Worm (Caenorhabditis elegans) whole organism, L4 larva: ENCODE measurements around the gene T02C1.1.

Source experiments
- D1046.2 ChIP-seq: fragments of 200-800 bp; sonication (Bioruptor generic); IDR thresholded peaks from 2 replicates; pipeline ENCODE4 v1.3.6; 2022; ENCODE audit warnings: missing genetic modification characterization, missing compliant biosample characterization
- F26F4.8 ChIP-seq: fragments of 200-800 bp; sonication (Bioruptor generic); conservative IDR thresholded peaks from 2 replicates; pipeline ENCODE4 v1.3.6; 2022; ENCODE audit warnings: missing genetic modification characterization, missing compliant biosample characterization
- Y48G9A.11 ChIP-seq: fragments of 200-800 bp; sonication (Bioruptor generic); IDR thresholded peaks from 2 replicates; pipeline ENCODE4 v1.3.6; 2022; ENCODE audit warnings: missing genetic modification reagents, missing genetic modification characterization, missing compliant biosample characterization
- Y5F2A.4 ChIP-seq: fragments of 200-800 bp; sonication (Bioruptor generic); optimal IDR thresholded peaks from 2 replicates; lab custom pipeline; 2018; ENCODE audit warnings: mild to moderate bottlenecking, missing genetic modification characterization, missing compliant biosample characterization
- Y75B8A.6 ChIP-seq: fragments of 200-800 bp; sonication (Bioruptor generic); IDR thresholded peaks from 2 replicates; pipeline ENCODE4 v1.3.6; 2022; ENCODE audit warnings: missing genetic modification reagents, missing genetic modification characterization, missing compliant biosample characterization
- ZK337.2 ChIP-seq: fragments of 200-800 bp; sonication (Bioruptor generic); IDR thresholded peaks from 2 replicates; pipeline ENCODE4 v1.3.6; 2022; ENCODE audit warnings: missing genetic modification reagents, missing genetic modification characterization, missing compliant biosample characterization
- aha-1 ChIP-seq: fragments of 150-350 bp; peaks from one replicate; lab custom pipeline; 2014; ENCODE audit warnings: missing biosample characterization, missing genetic modification characterization
- aly-2 ChIP-seq: sonication (generic microtip); optimal IDR thresholded peaks from 2 replicates; lab custom pipeline; 2018; ENCODE audit warnings: missing biosample characterization, missing genetic modification characterization
- ama-1 ChIP-seq: fragments of 150-350 bp; optimal IDR thresholded peaks from 2 replicates; lab custom pipeline; 2014; ENCODE audit warnings: inconsistent platforms, mixed read lengths
- attf-4 ChIP-seq: sonication (generic microtip); optimal IDR thresholded peaks from 3 replicates; lab custom pipeline; 2017; ENCODE audit warnings: missing biosample characterization, missing genetic modification characterization
- ceh-62 ChIP-seq: sonication (generic microtip); optimal IDR thresholded peaks from 2 replicates; lab custom pipeline; 2017; ENCODE audit warnings: missing biosample characterization, missing genetic modification characterization
- cey-2 ChIP-seq: sonication (generic microtip); optimal IDR thresholded peaks from 3 replicates; lab custom pipeline; 2017; ENCODE audit warnings: missing genetic modification characterization, mild to moderate bottlenecking, missing compliant biosample characterization, antibody characterized with exemption, borderline replicate concordance; ENCODE audit not compliant: insufficient read depth
- daf-19 ChIP-seq: fragments of 200-800 bp; sonication (Bioruptor generic); conservative IDR thresholded peaks from 2 replicates; pipeline ENCODE4 v1.3.6; 2022; ENCODE audit warnings: missing genetic modification characterization, missing compliant biosample characterization
- dmd-6 ChIP-seq: fragments of 200-800 bp; sonication (Bioruptor generic); IDR thresholded peaks from 2 replicates; pipeline ENCODE4 v1.3.6; 2022; ENCODE audit warnings: missing genetic modification reagents, missing genetic modification characterization, missing compliant biosample characterization
- dpl-1 ChIP-seq: fragments of 150-350 bp; optimal IDR thresholded peaks from 2 replicates; lab custom pipeline; 2014; ENCODE audit warnings: missing biosample characterization, missing genetic modification reagents, missing genetic modification characterization
- dve-1 ChIP-seq: sonication (generic microtip); optimal IDR thresholded peaks from 2 replicates; lab custom pipeline; 2017; ENCODE audit warnings: antibody characterized with exemption, mild to moderate bottlenecking, missing genetic modification characterization, missing compliant biosample characterization; ENCODE audit not compliant: insufficient read depth
- fos-1 ChIP-seq: fragments of 150-350 bp; optimal IDR thresholded peaks from 2 replicates; lab custom pipeline; 2014; ENCODE audit warnings: missing biosample characterization, missing genetic modification characterization
- hlh-11 ChIP-seq: fragments of 200-800 bp; sonication (Bioruptor generic); optimal IDR thresholded peaks from 2 replicates; lab custom pipeline; 2018; ENCODE audit warnings: mild to moderate bottlenecking, missing genetic modification characterization, missing compliant biosample characterization
- hmg-1.1 ChIP-seq: fragments of 200-800 bp; sonication (Bioruptor generic); IDR thresholded peaks from 2 replicates; pipeline ENCODE4 v1.3.6; 2022; ENCODE audit warnings: missing genetic modification reagents, missing genetic modification characterization, missing compliant biosample characterization
- lin-13 ChIP-seq: fragments of 150-350 bp; optimal IDR thresholded peaks from 2 replicates; lab custom pipeline; 2014; ENCODE audit warnings: missing biosample characterization, missing genetic modification reagents, missing genetic modification characterization
- lin-15B ChIP-seq: fragments of 150-350 bp; sonication (generic microtip); optimal IDR thresholded peaks from 3 replicates; lab custom pipeline; 2014; ENCODE audit warnings: missing biosample characterization, missing genetic modification characterization
- lin-29 ChIP-seq: fragments of 200-800 bp; sonication (Bioruptor generic); IDR thresholded peaks from 2 replicates; pipeline ENCODE4 v1.3.6; 2022; ENCODE audit warnings: missing genetic modification reagents, missing genetic modification characterization, missing compliant biosample characterization
- lin-39 ChIP-seq: fragments of 150-350 bp; optimal IDR thresholded peaks from 2 replicates; lab custom pipeline; 2014; ENCODE audit warnings: missing biosample characterization, missing genetic modification reagents, missing genetic modification characterization
- lir-3 ChIP-seq: sonication (generic microtip); optimal IDR thresholded peaks from 2 replicates; lab custom pipeline; 2016; ENCODE audit warnings: mild to moderate bottlenecking, missing genetic modification characterization, missing compliant biosample characterization
- madf-9 ChIP-seq: fragments of 200-800 bp; sonication (Bioruptor generic); conservative IDR thresholded peaks from 2 replicates; pipeline ENCODE4 v1.3.6; 2022; ENCODE audit warnings: missing genetic modification reagents, missing genetic modification characterization, missing compliant biosample characterization
- mdt-29 ChIP-seq: fragments of 200-800 bp; sonication (Bioruptor generic); IDR thresholded peaks from 2 replicates; pipeline ENCODE4 v1.3.6; 2022; ENCODE audit warnings: missing genetic modification reagents, missing genetic modification characterization, missing compliant biosample characterization
- nhr-102 ChIP-seq: sonication (generic microtip); optimal IDR thresholded peaks from 2 replicates; lab custom pipeline; 2016; ENCODE audit warnings: mild to moderate bottlenecking, missing genetic modification characterization, moderate library complexity, missing compliant biosample characterization
- nhr-237 ChIP-seq: sonication (generic microtip); optimal IDR thresholded peaks from 2 replicates; lab custom pipeline; 2017; ENCODE audit warnings: missing biosample characterization, missing genetic modification characterization
- nhr-28 ChIP-seq: fragments of 150-350 bp; optimal IDR thresholded peaks from 2 replicates; lab custom pipeline; 2014; ENCODE audit warnings: missing biosample characterization, missing genetic modification characterization
- nhr-48 ChIP-seq: sonication (generic microtip); optimal IDR thresholded peaks from 2 replicates; lab custom pipeline; 2016; ENCODE audit warnings: mild to moderate bottlenecking, missing genetic modification characterization, missing compliant biosample characterization
- nhr-77 ChIP-seq: fragments of 150-350 bp; optimal IDR thresholded peaks from 2 replicates; lab custom pipeline; 2014; ENCODE audit warnings: missing biosample characterization, missing genetic modification characterization
- pha-4 ChIP-seq, 2 experiments: fragments of 150-350 bp in 1 of 2; fragments of 200-800 bp in 1 of 2; sonication (Bioruptor generic) in 1 of 2; IDR thresholded peaks in 1 of 2; optimal IDR thresholded peaks in 1 of 2; 2 replicates each; pipeline versions ENCODE4 v1.3.6 to Lab custom; 2014 to 2022; ENCODE audit warnings: missing genetic modification characterization in 2 of 2, missing genetic modification reagents in 2 of 2, missing biosample characterization in 1 of 2, missing compliant biosample characterization in 1 of 2
- php-3 ChIP-seq: fragments of 200-800 bp; sonication (Bioruptor generic); IDR thresholded peaks from 2 replicates; pipeline ENCODE4 v1.3.6; 2022; ENCODE audit warnings: missing genetic modification reagents, missing genetic modification characterization, missing compliant biosample characterization
- pqm-1 ChIP-seq: sonication (generic microtip); optimal IDR thresholded peaks from 2 replicates; lab custom pipeline; 2017; ENCODE audit warnings: missing biosample characterization, missing genetic modification characterization
- snpc-1.2 ChIP-seq: fragments of 200-800 bp; sonication (Bioruptor generic); IDR thresholded peaks from 2 replicates; pipeline ENCODE4 v1.3.6; 2022; ENCODE audit warnings: missing genetic modification reagents, missing genetic modification characterization, missing compliant biosample characterization
- snpc-4 ChIP-seq: fragments of 150-350 bp; optimal IDR thresholded peaks from 2 replicates; lab custom pipeline; 2014; ENCODE audit warnings: missing biosample characterization, missing genetic modification characterization
- spr-1 ChIP-seq: sonication (generic microtip); optimal IDR thresholded peaks from 2 replicates; lab custom pipeline; 2016; ENCODE audit warnings: mild to moderate bottlenecking, missing genetic modification characterization, missing compliant biosample characterization
- tag-97 ChIP-seq: fragments of 200-800 bp; sonication (Bioruptor generic); IDR thresholded peaks from 2 replicates; pipeline ENCODE4 v1.3.6; 2022; ENCODE audit warnings: missing genetic modification characterization, missing compliant biosample characterization
- unc-62 ChIP-seq, 3 experiments: fragments of 150-350 bp in 1 of 3; sonication (generic microtip); optimal IDR thresholded peaks in 2 of 3; peaks in 1 of 3; 1 replicate in 1 of 3; 2 replicates in 2 of 3; lab custom pipeline; 2014 to 2017; ENCODE audit warnings: missing biosample characterization in 3 of 3, missing genetic modification characterization in 3 of 3, missing genetic modification reagents in 3 of 3, missing genotype in 1 of 3
- ztf-7 ChIP-seq: fragments of 150-350 bp; optimal IDR thresholded peaks from 2 replicates; lab custom pipeline; 2014; ENCODE audit warnings: missing biosample characterization, missing genetic modification characterization

Gene T02C1.1

DNA sequence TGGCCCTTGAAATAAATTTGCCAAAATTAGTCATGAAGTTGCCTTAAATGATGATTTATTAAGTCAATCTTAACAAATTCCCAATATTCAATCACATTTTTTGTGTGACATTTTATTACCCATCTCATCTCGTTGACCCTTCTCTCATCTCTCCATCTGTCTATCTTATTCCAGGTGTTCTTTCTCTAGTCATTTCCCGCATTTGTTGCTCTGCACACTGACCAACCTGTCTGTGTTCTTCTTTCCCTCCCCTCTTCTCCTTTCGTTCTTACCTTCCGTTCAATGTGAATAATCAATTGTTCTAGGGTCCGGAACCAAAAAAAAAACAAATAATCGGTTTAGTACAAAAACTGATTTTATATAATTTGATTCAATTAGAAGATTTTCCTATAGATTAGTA is at the start of gene T02C1.1:
T02C1.1 (plus strand) TSS at position 305 of the 400 bp plus-strand sequence.
- TF ChIP-seq cey-2 (tag; lab: Kevin White, UChicago) (no peak), php-3 (GFP tag; lab: Robert Waterston, UW) (no peak), F26F4.8 (no peak), madf-9 (GFP tag; lab: Robert Waterston, UW) (no peak), D1046.2 (no peak), dve-1 (tag; lab: Kevin White, UChicago) (no peak), ceh-62 (tag; lab: Kevin White, UChicago) (no peak), lin-39 (tag; lab: Kevin White, UChicago) (no peak), unc-62 (GFP tag; optimal IDR thresholded peaks at IDR 0.05 in 1 of 2; lab: Kevin White, UChicago) (no peak), unc-62 (tag; optimal IDR thresholded peaks at IDR 0.05; lab: Kevin White, UChicago) (no peak), snpc-1.2 (GFP tag; lab: Robert Waterston, UW) (no peak), pqm-1 (tag; lab: Kevin White, UChicago) (no peak), hlh-11 (tag; lab: Kevin White, UChicago) (no peak), nhr-48 (tag; lab: Kevin White, UChicago) (no peak), snpc-4 (no peak), dmd-6 (no peak), tag-97 (no peak), nhr-237 (tag; lab: Kevin White, UChicago) (no peak), dpl-1 (no peak)

DNA sequence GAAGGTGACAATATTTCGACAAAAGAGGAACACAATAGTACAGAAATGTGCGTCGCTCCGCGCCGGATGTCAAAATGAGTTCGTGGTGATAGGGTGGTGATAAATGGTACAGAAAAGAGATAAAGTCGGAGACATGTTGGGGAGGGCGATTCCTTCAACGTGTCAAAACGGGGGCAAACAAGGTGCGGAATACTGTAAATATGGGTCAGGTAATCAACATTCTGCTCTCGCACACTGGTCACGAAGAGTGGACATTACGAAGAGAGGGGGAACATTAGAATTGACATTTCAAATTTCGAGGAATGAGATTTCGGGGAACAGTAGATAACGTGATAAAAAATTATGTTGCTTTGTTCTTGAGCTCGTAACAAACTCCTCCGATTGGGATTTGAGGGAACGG is 47.7 kb upstream of the T02C1.1 start, which contains the start of gene ZC84.6:
ZC84.6 (minus strand) TSS at position 101 of the 400 bp plus-strand sequence.
- TF ChIP-seq Y5F2A.4 (no peak), lir-3 (tag; lab: Kevin White, UChicago) (no peak), hmg-1.1 (GFP tag; lab: Robert Waterston, UW) (no peak), snpc-4 (no peak), snpc-1.2 (GFP tag; lab: Robert Waterston, UW) (no peak), ZK337.2 (GFP tag; lab: Robert Waterston, UW) (no peak), dve-1 (tag; lab: Kevin White, UChicago) (no peak), daf-19 (no peak), fos-1 (tag; lab: Kevin White, UChicago) (no peak), pha-4 (GFP tag; IDR thresholded peaks at IDR 0.05; lab: Robert Waterston, UW) (no peak), pha-4 (tag; optimal IDR thresholded peaks at IDR 0.05; lab: Kevin White, UChicago) (no peak)

DNA sequence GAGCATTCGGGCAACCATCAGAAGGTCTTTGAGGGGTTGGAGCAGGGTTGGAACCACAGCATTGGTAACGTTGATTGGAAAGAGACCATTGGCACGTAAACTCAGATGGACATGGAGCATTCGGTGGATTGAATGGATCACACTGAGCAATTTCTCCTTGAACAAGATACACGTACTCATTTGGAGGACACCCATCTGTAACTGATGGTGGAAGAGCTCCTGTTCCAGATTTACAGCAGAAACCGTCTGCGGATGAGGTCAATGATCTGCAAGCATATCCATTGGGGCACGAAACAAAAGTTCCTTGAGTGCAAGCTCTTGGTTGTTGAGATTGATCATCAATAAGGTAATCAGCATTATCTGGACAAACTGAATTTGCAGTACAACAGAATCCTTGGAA is 45.3 kb upstream of the T02C1.1 start:
- TF ChIP-seq lin-13 (GFP tag; lab: Kevin White, UChicago) (no peak), unc-62 (GFP tag; optimal IDR thresholded peaks at IDR 0.05 in 1 of 2; lab: Kevin White, UChicago) (peak in 1 of 2 experiments; percentile 92), unc-62 (tag; optimal IDR thresholded peaks at IDR 0.05; lab: Kevin White, UChicago) (no peak)

DNA sequence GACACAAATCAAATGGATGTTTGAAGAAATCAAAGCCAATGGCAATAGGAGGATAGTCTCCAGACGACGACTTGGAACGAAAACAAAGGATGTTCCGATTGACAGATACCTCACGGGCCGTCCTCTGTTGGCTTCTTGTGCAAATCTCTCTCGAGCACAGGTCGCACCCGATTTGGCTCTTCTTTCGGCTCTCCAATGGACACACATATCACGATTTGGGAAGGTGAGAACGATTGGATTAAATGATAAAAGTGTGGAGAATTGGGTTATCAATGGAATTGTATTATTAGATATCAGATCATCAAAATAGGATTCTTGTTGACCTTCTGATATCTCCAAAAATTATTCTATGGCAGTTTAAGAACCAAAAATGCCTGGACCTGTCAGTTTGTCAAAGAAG is 41.1 kb upstream of the T02C1.1 start, which contains the start of gene ZC84.1:
ZC84.1 (minus strand) TSS at position 101 of the 400 bp plus-strand sequence.
- TF ChIP-seq mdt-29 (GFP tag; lab: Robert Waterston, UW) (no peak), spr-1 (tag; lab: Kevin White, UChicago) (no peak), nhr-77 (tag; lab: Kevin White, UChicago) (no peak), lin-39 (tag; lab: Kevin White, UChicago) (no peak)

DNA sequence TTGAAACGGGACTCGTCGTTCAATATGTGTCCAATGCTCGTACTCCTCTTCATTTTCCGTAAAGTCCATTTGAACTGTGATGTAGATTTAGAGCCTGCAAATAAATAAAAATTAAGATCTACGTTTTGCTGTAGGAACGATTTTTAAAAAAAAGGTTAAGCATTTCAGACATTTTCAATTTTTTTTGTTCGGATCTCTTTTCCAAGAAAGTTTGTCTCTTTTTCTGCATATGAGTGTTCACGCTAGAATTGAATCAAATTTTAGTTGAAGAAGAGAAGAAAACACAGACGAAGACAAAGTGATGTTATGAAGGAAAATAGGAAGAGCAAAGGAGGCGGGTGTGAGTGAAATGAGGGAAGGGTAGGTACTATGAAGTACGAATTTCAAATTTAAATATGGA is 32.0 kb upstream of the T02C1.1 start, which contains the start of gene npr-29:
npr-29 (minus strand) TSS at position 101 of the 400 bp plus-strand sequence.
- TF ChIP-seq attf-4 (tag; lab: Kevin White, UChicago), result no peak
- TF ChIP-seq ZK337.2 (GFP tag; lab: Robert Waterston, UW), result no peak
- no peak for TF ChIP-seq lin-29 (GFP tag; lab: Robert Waterston, UW)
- TF ChIP-seq ceh-62 (tag; lab: Kevin White, UChicago), result no peak
- no peak for TF ChIP-seq Y48G9A.11 (GFP tag; lab: Robert Waterston, UW)
- no peak for TF ChIP-seq Y75B8A.6
- TF ChIP-seq snpc-4, result no peak
- no peak for TF ChIP-seq ztf-7 (tag; lab: Kevin White, UChicago)
- no peak for TF ChIP-seq nhr-28 (tag; lab: Kevin White, UChicago)
- no peak for TF ChIP-seq nhr-102 (tag; lab: Kevin White, UChicago)
- TF ChIP-seq lin-15B (tag; lab: Kevin White, UChicago), result no peak
- TF ChIP-seq ama-1 (lab: Kevin White, UChicago), result no peak
- TF ChIP-seq aly-2, result no peak
- no peak for TF ChIP-seq aha-1
- TF ChIP-seq Y5F2A.4, result no peak
